Worm (Caenorhabditis elegans) whole organism, late embryonic: ENCODE results near the gene pigg-1.

ENCODE experiments used
- C08G9.2 ChIP-seq: sonication (generic microtip); optimal IDR thresholded peaks from 2 replicates; lab custom pipeline; 2016; ENCODE audit warnings: mild to moderate bottlenecking, missing genetic modification characterization, moderate library complexity, missing compliant biosample characterization
- C38D4.7 ChIP-seq: fragments of 200-800 bp; sonication (Bioruptor generic); optimal IDR thresholded peaks from 2 replicates; lab custom pipeline; 2018; ENCODE audit warnings: mild to moderate bottlenecking, missing genetic modification characterization, moderate library complexity, missing compliant biosample characterization
- F13H6.1 ChIP-seq: sonication (generic microtip); optimal IDR thresholded peaks from 2 replicates; lab custom pipeline; 2016; ENCODE audit warnings: missing genetic modification characterization, missing compliant biosample characterization
- K02D7.2 ChIP-seq: sonication (generic microtip); optimal IDR thresholded peaks from 2 replicates; lab custom pipeline; 2017; ENCODE audit warnings: mild to moderate bottlenecking, missing genetic modification characterization, missing compliant biosample characterization
- K09A11.1 ChIP-seq: sonication (generic microtip); optimal IDR thresholded peaks from 2 replicates; lab custom pipeline; 2017; ENCODE audit warnings: antibody characterized with exemption, mild to moderate bottlenecking, missing genetic modification characterization, missing compliant biosample characterization; ENCODE audit not compliant: insufficient read depth
- T23F11.4 ChIP-seq: fragments of 200-800 bp; sonication (Bioruptor generic); optimal IDR thresholded peaks from 2 replicates; lab custom pipeline; 2018; ENCODE audit warnings: mild to moderate bottlenecking, missing genetic modification characterization, missing compliant biosample characterization
- Y22D7AL.16 ChIP-seq: sonication (generic microtip); optimal IDR thresholded peaks from 2 replicates; lab custom pipeline; 2016; ENCODE audit warnings: missing genetic modification characterization, missing compliant biosample characterization
- ahr-1 ChIP-seq: sonication (generic microtip); optimal IDR thresholded peaks from 2 replicates; lab custom pipeline; 2016; ENCODE audit warnings: missing genetic modification characterization, missing compliant biosample characterization
- ama-1 ChIP-seq: fragments of 150-350 bp; optimal IDR thresholded peaks from 2 replicates; lab custom pipeline; 2014
- ceh-18 ChIP-seq: sonication (generic microtip); optimal IDR thresholded peaks from 2 replicates; lab custom pipeline; 2016; ENCODE audit warnings: missing genetic modification characterization, missing compliant biosample characterization
- ceh-2 ChIP-seq: sonication (generic microtip); optimal IDR thresholded peaks from 2 replicates; lab custom pipeline; 2016; ENCODE audit warnings: missing genotype, missing genetic modification characterization, missing compliant biosample characterization
- ceh-22 ChIP-seq: sonication (generic microtip); optimal IDR thresholded peaks from 2 replicates; lab custom pipeline; 2017; ENCODE audit warnings: missing biosample characterization, missing genetic modification characterization
- ceh-24 ChIP-seq: sonication (generic microtip); optimal IDR thresholded peaks from 2 replicates; lab custom pipeline; 2016; ENCODE audit warnings: mild to moderate bottlenecking, missing genetic modification characterization, missing compliant biosample characterization
- ceh-30 ChIP-seq: fragments of 150-350 bp; optimal IDR thresholded peaks from 2 replicates; lab custom pipeline; 2014; ENCODE audit warnings: missing biosample characterization, missing genetic modification characterization
- ceh-31 ChIP-seq: sonication (generic microtip); optimal IDR thresholded peaks from 2 replicates; lab custom pipeline; 2016; ENCODE audit warnings: missing genetic modification characterization, missing compliant biosample characterization
- ceh-45 ChIP-seq: fragments of 200-800 bp; sonication (Bioruptor generic); IDR thresholded peaks from 2 replicates; pipeline ENCODE4 v1.3.6; 2022; ENCODE audit warnings: missing genetic modification reagents, missing genetic modification characterization, missing compliant biosample characterization
- ceh-48 ChIP-seq: sonication (generic microtip); optimal IDR thresholded peaks from 2 replicates; lab custom pipeline; 2016; ENCODE audit warnings: missing genetic modification characterization, inconsistent platforms, missing compliant biosample characterization
- ceh-6 ChIP-seq: fragments of 200-800 bp; sonication (Bioruptor generic); optimal IDR thresholded peaks from 2 replicates; lab custom pipeline; 2018; ENCODE audit warnings: mild to moderate bottlenecking, missing genetic modification characterization, missing compliant biosample characterization
- che-1 ChIP-seq: sonication (generic microtip); optimal IDR thresholded peaks from 2 replicates; lab custom pipeline; 2016; ENCODE audit warnings: mild to moderate bottlenecking, missing genetic modification characterization, missing compliant biosample characterization
- dmd-4 ChIP-seq: sonication (generic microtip); optimal IDR thresholded peaks from 2 replicates; lab custom pipeline; 2016; ENCODE audit warnings: borderline replicate concordance, missing genetic modification characterization, missing compliant biosample characterization
- elt-2 ChIP-seq: sonication (generic microtip); optimal IDR thresholded peaks from 2 replicates; lab custom pipeline; 2016; ENCODE audit warnings: missing genetic modification reagents, missing genetic modification characterization, missing compliant biosample characterization
- elt-4 ChIP-seq: sonication (generic microtip); optimal IDR thresholded peaks from 2 replicates; lab custom pipeline; 2016; ENCODE audit warnings: missing genetic modification characterization, missing compliant biosample characterization
- fax-1 ChIP-seq: sonication (generic microtip); optimal IDR thresholded peaks from 2 replicates; lab custom pipeline; 2016; ENCODE audit warnings: missing genotype, missing genetic modification characterization, missing compliant biosample characterization
- fkh-10 ChIP-seq: fragments of 150-350 bp; optimal IDR thresholded peaks from 2 replicates; lab custom pipeline; 2014; ENCODE audit warnings: missing biosample characterization, missing genetic modification reagents, missing genetic modification characterization
- lim-6 ChIP-seq: sonication (generic microtip); optimal IDR thresholded peaks from 2 replicates; lab custom pipeline; 2016; ENCODE audit warnings: missing genetic modification characterization, missing compliant biosample characterization
- madf-2 ChIP-seq: sonication (generic microtip); optimal IDR thresholded peaks from 2 replicates; lab custom pipeline; 2017; ENCODE audit warnings: missing genetic modification characterization, missing compliant biosample characterization
- nfya-1 ChIP-seq: sonication (generic microtip); optimal IDR thresholded peaks from 2 replicates; lab custom pipeline; 2017; ENCODE audit warnings: missing genetic modification characterization, mild to moderate bottlenecking, missing compliant biosample characterization, antibody characterized with exemption, moderate library complexity
- nhr-232 ChIP-seq: sonication (generic microtip); optimal IDR thresholded peaks from 2 replicates; lab custom pipeline; 2016; ENCODE audit warnings: missing genetic modification characterization, missing compliant biosample characterization
- odd-2 ChIP-seq: sonication (generic microtip); optimal IDR thresholded peaks from 2 replicates; lab custom pipeline; 2017; ENCODE audit warnings: antibody characterized with exemption, mild to moderate bottlenecking, missing genetic modification characterization, missing compliant biosample characterization
- pag-3 ChIP-seq: sonication (generic microtip); optimal IDR thresholded peaks from 2 replicates; lab custom pipeline; 2016; ENCODE audit warnings: missing compliant biosample characterization, missing genetic modification characterization, borderline replicate concordance
- pat-9 ChIP-seq: fragments of 200-800 bp; sonication (Bioruptor generic); optimal IDR thresholded peaks from 2 replicates; lab custom pipeline; 2018; ENCODE audit warnings: mild to moderate bottlenecking, missing genetic modification characterization, moderate library complexity, missing compliant biosample characterization
- pqm-1 ChIP-seq: sonication (generic microtip); optimal IDR thresholded peaks from 2 replicates; lab custom pipeline; 2016; ENCODE audit warnings: missing genetic modification characterization, missing compliant biosample characterization
- pros-1 ChIP-seq: fragments of 150-350 bp; optimal IDR thresholded peaks from 2 replicates; lab custom pipeline; 2014; ENCODE audit warnings: missing biosample characterization, missing genetic modification reagents, missing genetic modification characterization
- ref-2 ChIP-seq: sonication (generic microtip); optimal IDR thresholded peaks from 2 replicates; lab custom pipeline; 2016; ENCODE audit warnings: missing genetic modification characterization, missing compliant biosample characterization
- rnt-1 ChIP-seq: sonication (generic microtip); optimal IDR thresholded peaks from 2 replicates; lab custom pipeline; 2016; ENCODE audit warnings: missing genetic modification characterization, missing compliant biosample characterization
- sdc-2 ChIP-seq: sonication (generic microtip); optimal IDR thresholded peaks from 2 replicates; lab custom pipeline; 2016; ENCODE audit warnings: missing genotype, missing genetic modification characterization, missing compliant biosample characterization
- sox-2 ChIP-seq: fragments of 200-800 bp; sonication (Bioruptor generic); IDR thresholded peaks from 2 replicates; pipeline ENCODE4 v1.3.6; 2022; ENCODE audit warnings: missing genetic modification reagents, missing genetic modification characterization, missing compliant biosample characterization
- sox-4 ChIP-seq: sonication (generic microtip); optimal IDR thresholded peaks from 2 replicates; lab custom pipeline; 2017; ENCODE audit warnings: mild to moderate bottlenecking, missing genetic modification characterization, inconsistent platforms, missing compliant biosample characterization
- syd-9 ChIP-seq: sonication (generic microtip); optimal IDR thresholded peaks from 2 replicates; lab custom pipeline; 2016; ENCODE audit warnings: mild to moderate bottlenecking, missing genetic modification characterization, moderate library complexity, missing compliant biosample characterization
- tbx-2 ChIP-seq: sonication (generic microtip); optimal IDR thresholded peaks from 2 replicates; lab custom pipeline; 2016; ENCODE audit warnings: missing genetic modification characterization, missing compliant biosample characterization
- tbx-7 ChIP-seq: sonication (generic microtip); optimal IDR thresholded peaks from 2 replicates; lab custom pipeline; 2016; ENCODE audit warnings: missing genotype, missing genetic modification characterization, missing compliant biosample characterization
- ttx-3 ChIP-seq: sonication (generic microtip); optimal IDR thresholded peaks from 2 replicates; lab custom pipeline; 2016; ENCODE audit warnings: missing genetic modification reagents, missing genetic modification characterization, missing compliant biosample characterization
- unc-3 ChIP-seq, 2 experiments: fragments of 200-800 bp in 1 of 2; sonication (Bioruptor generic) in 1 of 2; sonication (generic microtip) in 1 of 2; conservative IDR thresholded peaks in 1 of 2; optimal IDR thresholded peaks in 1 of 2; 2 replicates each; pipeline versions ENCODE4 v1.3.6 to Lab custom; 2016 to 2022; ENCODE audit warnings: missing compliant biosample characterization in 2 of 2, missing genetic modification characterization in 2 of 2, missing genetic modification reagents in 1 of 2
- unc-42 ChIP-seq: sonication (generic microtip); optimal IDR thresholded peaks from 2 replicates; lab custom pipeline; 2016; ENCODE audit warnings: missing genotype, missing genetic modification characterization, missing compliant biosample characterization
- unc-55 ChIP-seq: sonication (generic microtip); optimal IDR thresholded peaks from 2 replicates; lab custom pipeline; 2017; ENCODE audit warnings: missing biosample characterization, missing genetic modification reagents, missing genetic modification characterization
- unc-86 ChIP-seq: sonication (generic microtip); optimal IDR thresholded peaks from 2 replicates; lab custom pipeline; 2016; ENCODE audit warnings: missing genetic modification characterization, missing compliant biosample characterization

The pigg-1 gene

DNA sequence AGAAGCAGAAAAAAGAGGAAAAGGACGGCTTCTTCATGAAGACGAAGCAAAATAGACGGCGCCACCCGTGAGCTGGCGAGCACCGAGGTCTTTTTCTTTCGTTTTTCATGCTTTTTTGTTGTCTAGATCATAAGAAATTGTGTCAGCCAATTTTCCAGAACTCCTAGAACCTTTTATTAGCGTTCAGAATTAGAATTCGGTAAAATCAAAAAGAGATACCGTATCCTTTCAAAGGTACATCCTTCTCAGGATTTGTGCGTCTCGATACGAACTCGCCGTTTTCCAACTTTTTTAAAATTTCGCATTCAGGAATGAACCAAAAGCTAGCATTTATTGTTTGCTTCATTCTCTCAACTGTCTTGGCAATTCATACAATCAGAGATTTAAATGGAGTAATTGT lies 27.0 kb downstream of the pigg-1 start, which contains the start of gene F54C9.7:
Gene F54C9.7, plus strand, starts transcription at position 301 of the 400 bp plus-strand sequence.
- TF ChIP-seq C38D4.7 (GFP tag; lab: Kevin White, UChicago) (no peak), sdc-2 (tag; lab: Kevin White, UChicago) (no peak), tbx-7 (tag; lab: Kevin White, UChicago) (no peak), sox-4 (tag; lab: Kevin White, UChicago) (no peak), pag-3 (tag; lab: Kevin White, UChicago) (no peak), odd-2 (tag; lab: Kevin White, UChicago) (no peak), T23F11.4 (GFP tag; lab: Kevin White, UChicago) (no peak), lim-6 (no peak), pqm-1 (no peak), elt-4 (no peak), syd-9 (tag; lab: Kevin White, UChicago) (no peak), dmd-4 (no peak), ceh-2 (tag; lab: Kevin White, UChicago) (no peak), ceh-24 (tag; lab: Kevin White, UChicago) (no peak), unc-42 (tag; lab: Kevin White, UChicago) (no peak), sox-2 (GFP tag; lab: Robert Waterston, UW) (no peak), ref-2 (no peak), ceh-6 (GFP tag; lab: Kevin White, UChicago) (no peak), ceh-22 (tag; lab: Kevin White, UChicago) (no peak), ceh-48 (tag; lab: Kevin White, UChicago) (no peak)

- no peak for TF ChIP-seq unc-55
- TF ChIP-seq ceh-6 (GFP tag; lab: Kevin White, UChicago), result no peak
- TF ChIP-seq K02D7.2, result no peak
- TF ChIP-seq pat-9, result no peak
- TF ChIP-seq K09A11.1 (tag; lab: Kevin White, UChicago), result no peak
- TF ChIP-seq elt-2 (tag; lab: Kevin White, UChicago), result no peak
- no peak for TF ChIP-seq unc-86 (tag; lab: Kevin White, UChicago)
- no peak for TF ChIP-seq pqm-1
- TF ChIP-seq elt-4, result no peak
- TF ChIP-seq fax-1 (tag; lab: Kevin White, UChicago), result no peak
- no peak for TF ChIP-seq ama-1 (lab: Kevin White, UChicago)
- TF ChIP-seq lim-6, result no peak
- no peak for TF ChIP-seq fkh-10 (GFP tag; lab: Kevin White, UChicago)
- TF ChIP-seq ahr-1, result no peak
- no peak for TF ChIP-seq sox-4 (tag; lab: Kevin White, UChicago)
These were observed 29.1 kb downstream of the pigg-1 start, which contains the start of gene bcs-1 for ce11 chrII:8570977-8571376. bcs-1 (plus strand) TSS chrII:8571085.

DNA sequence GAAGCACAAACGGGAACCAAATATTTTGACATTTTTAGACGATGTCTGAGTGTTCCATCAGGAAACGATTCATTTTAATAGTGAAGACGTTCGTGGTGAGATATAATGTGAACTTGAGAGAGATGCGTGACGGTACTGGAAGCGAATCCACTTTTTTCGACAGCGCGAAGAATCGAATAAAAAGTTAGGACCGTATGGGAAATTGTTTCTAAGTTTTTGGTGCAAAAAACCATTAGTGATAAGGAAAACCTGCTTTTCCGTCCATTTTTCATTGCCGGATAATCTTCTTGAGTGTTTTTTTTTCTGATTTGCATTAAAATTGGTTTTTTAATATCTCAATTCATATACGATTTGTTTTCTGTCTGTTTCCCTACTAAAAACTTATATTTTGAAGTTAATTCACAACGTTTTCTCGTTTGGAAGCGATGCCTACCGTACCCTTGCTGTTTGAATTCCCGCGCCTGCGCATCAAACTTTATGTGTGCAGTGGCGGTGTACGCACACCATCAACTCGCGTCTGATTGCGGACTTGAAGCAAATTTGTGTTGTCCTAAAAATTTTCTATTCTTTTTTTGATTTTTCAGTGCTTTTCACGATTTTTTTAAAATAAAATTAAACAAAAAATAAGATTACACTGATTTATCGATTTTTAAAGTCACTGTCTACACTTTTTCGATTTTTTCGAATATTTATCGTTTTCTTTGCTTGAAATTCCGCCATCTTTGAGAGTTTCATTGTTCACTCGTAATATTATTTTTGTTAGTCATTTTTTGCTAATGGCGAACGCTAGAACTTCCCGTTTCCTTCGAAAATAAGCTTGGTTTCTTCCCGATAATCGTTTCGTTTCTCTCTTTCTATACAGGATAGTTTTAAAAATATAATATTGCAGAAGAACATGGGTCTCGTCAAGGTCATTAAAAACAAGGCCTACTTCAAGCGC lies 30.8 kb downstream of the pigg-1 start, which contains the start of the genes col-38 and rpl-5:
Gene col-38, minus strand, starts transcription at position 51 of the 940 bp plus-strand sequence.
Gene rpl-5, plus strand, starts transcription at position 890 of the 940 bp plus-strand sequence.
- TF ChIP-seq ceh-18, result peak; percentile 77
- peak; percentile 87 for TF ChIP-seq nfya-1 (tag; lab: Kevin White, UChicago)
- peak; percentile 65 for TF ChIP-seq tbx-2 (tag; lab: Kevin White, UChicago)
- TF ChIP-seq unc-55, result peak; percentile 56
- no peak for TF ChIP-seq ceh-45 (GFP tag; lab: Robert Waterston, UW)
- TF ChIP-seq elt-4, result no peak
- peak; percentile 27 for TF ChIP-seq che-1 (tag; lab: Kevin White, UChicago)
- TF ChIP-seq ceh-48 (tag; lab: Kevin White, UChicago), result peak; percentile 0
- TF ChIP-seq dmd-4, result no peak
- TF ChIP-seq ahr-1, result no peak
- TF ChIP-seq F13H6.1 (tag; lab: Kevin White, UChicago), result peak; percentile 7
- 0 out of 2 replicates have a peak, but pooled peaks have one; percentile 17 for TF ChIP-seq unc-3 (GFP tag; conservative IDR thresholded peaks at IDR 0.05; lab: Robert Waterston, UW)
- TF ChIP-seq unc-3 (tag; optimal IDR thresholded peaks at IDR 0.05; lab: Kevin White, UChicago), result no peak
- peak; percentile 10 for TF ChIP-seq pros-1 (tag; lab: Kevin White, UChicago)
- peak; percentile 74 for TF ChIP-seq ceh-31 (tag; lab: Kevin White, UChicago)
- TF ChIP-seq ceh-30 (tag; lab: Kevin White, UChicago), result peak; percentile 76
- TF ChIP-seq rnt-1 (tag; lab: Kevin White, UChicago), result peak; percentile 71
- TF ChIP-seq C08G9.2 (tag; lab: Kevin White, UChicago), result peak; percentile 48
- no peak for TF ChIP-seq nhr-232 (tag; lab: Kevin White, UChicago)
- no peak for TF ChIP-seq fax-1 (tag; lab: Kevin White, UChicago)
- peak; percentile 29 for TF ChIP-seq madf-2 (tag; lab: Kevin White, UChicago)
- TF ChIP-seq sdc-2 (tag; lab: Kevin White, UChicago), result no peak
- TF ChIP-seq ttx-3 (tag; lab: Kevin White, UChicago), result peak; percentile 29
- TF ChIP-seq Y22D7AL.16 (tag; lab: Kevin White, UChicago), result peak; percentile 26
